Worm (Caenorhabditis elegans): ENCODE results near the gene psmd-9.

The psmd-9 gene

ce11 chrII:6872493-6872892, 29.4 kb upstream of the psmd-9 start, which contains the start of gene C44B7.5:
C44B7.5 (minus strand) TSS chrII:6872593.
- TF ChIP-seq elt-1 (tag; optimal IDR thresholded peaks at IDR 0.05) = no peak
- no peak for TF ChIP-seq lsy-2 (tag; optimal IDR thresholded peaks at IDR 0.05)
- TF ChIP-seq egl-27 (tag; optimal IDR thresholded peaks at IDR 0.05) = no peak
- TF ChIP-seq nhr-25 (tag; optimal IDR thresholded peaks at IDR 0.05) = no peak
- TF ChIP-seq mab-5 (tag; optimal IDR thresholded peaks at IDR 0.05) = no peak
- TF ChIP-seq ztf-11 (tag; optimal IDR thresholded peaks at IDR 0.05) = no peak
- no peak for TF ChIP-seq Y55F3AM.14 (GFP tag; optimal IDR thresholded peaks at IDR 0.05)
- TF ChIP-seq ceh-16 (tag; optimal IDR thresholded peaks at IDR 0.05) = no peak
- TF ChIP-seq nhr-77 (tag; optimal IDR thresholded peaks at IDR 0.05) = no peak
- no peak for TF ChIP-seq F13H6.1 (tag; optimal IDR thresholded peaks at IDR 0.05)
- no peak for TF ChIP-seq unc-62 (GFP tag; optimal IDR thresholded peaks at IDR 0.05)
- no peak for TF ChIP-seq mbf-1 (tag; optimal IDR thresholded peaks at IDR 0.05)
- no peak for TF ChIP-seq alr-1 (tag; optimal IDR thresholded peaks at IDR 0.05)
- TF ChIP-seq skn-1 (tag; optimal IDR thresholded peaks at IDR 0.05) = no peak

- TF ChIP-seq nhr-23 (tag; optimal IDR thresholded peaks at IDR 0.05) (no peak), mdl-1 (tag; optimal IDR thresholded peaks at IDR 0.05) (no peak)
These were observed 24.9 kb upstream of the psmd-9 start, which contains the start of gene slc-36.5 for ce11 chrII:6876957-6877356. slc-36.5 (minus strand) TSS chrII:6877057.

ce11 chrII:6877881-6878280, 24.0 kb upstream of the psmd-9 start:
- TF ChIP-seq C34F6.9 (tag; optimal IDR thresholded peaks at IDR 0.05) (no peak), nhr-25 (tag; optimal IDR thresholded peaks at IDR 0.05) (peak; percentile 71), nhr-10 (tag; optimal IDR thresholded peaks at IDR 0.05) (no peak), sma-9 (GFP tag; optimal IDR thresholded peaks at IDR 0.05) (no peak), sma-9 (tag; optimal IDR thresholded peaks at IDR 0.05) (no peak), ZK546.5 (tag; optimal IDR thresholded peaks at IDR 0.05) (no peak), ama-1 (optimal IDR thresholded peaks at IDR 0.05) (no peak), nhr-11 (tag; optimal IDR thresholded peaks at IDR 0.05) (no peak), sem-4 (tag; optimal IDR thresholded peaks at IDR 0.05) (no peak), blmp-1 (tag; optimal IDR thresholded peaks at IDR 0.05; ENCODE audit: insufficient read depth) (peak; percentile 58), nhr-6 (tag; optimal IDR thresholded peaks at IDR 0.05) (no peak), skn-1 (tag; optimal IDR thresholded peaks at IDR 0.05) (no peak), F13H6.1 (tag; optimal IDR thresholded peaks at IDR 0.05) (no peak), fos-1 (tag; optimal IDR thresholded peaks at IDR 0.05) (no peak), aly-2 (tag; optimal IDR thresholded peaks at IDR 0.05) (no peak), peb-1 (tag; optimal IDR thresholded peaks at IDR 0.05) (no peak), sma-3 (GFP tag; optimal IDR thresholded peaks at IDR 0.05) (peak; percentile 62), crh-2 (tag; optimal IDR thresholded peaks at IDR 0.05) (peak; percentile 71), Y55F3AM.14 (GFP tag; optimal IDR thresholded peaks at IDR 0.05) (no peak)

ce11 chrII:6880067-6880466, 21.8 kb upstream of the psmd-9 start, which contains the start of gene C44B7.7:
C44B7.7 (minus strand) TSS chrII:6880167.
- TF ChIP-seq ceh-82 (tag; optimal IDR thresholded peaks at IDR 0.05) (no peak), mab-5 (tag; optimal IDR thresholded peaks at IDR 0.05) (no peak), lin-11 (tag; optimal IDR thresholded peaks at IDR 0.05) (no peak), ZK546.5 (tag; optimal IDR thresholded peaks at IDR 0.05) (no peak), elt-1 (tag; optimal IDR thresholded peaks at IDR 0.05) (no peak), nhr-237 (tag; optimal IDR thresholded peaks at IDR 0.05) (no peak), mdl-1 (tag; optimal IDR thresholded peaks at IDR 0.05) (no peak), unc-62 (GFP tag; optimal IDR thresholded peaks at IDR 0.05) (no peak), egl-27 (tag; optimal IDR thresholded peaks at IDR 0.05) (no peak), lsy-2 (tag; optimal IDR thresholded peaks at IDR 0.05) (no peak), nhr-23 (tag; optimal IDR thresholded peaks at IDR 0.05) (no peak), unc-55 (GFP tag; optimal IDR thresholded peaks at IDR 0.05) (no peak), ztf-1 (GFP tag; conservative IDR thresholded peaks at IDR 0.05) (no peak), nhr-11 (tag; optimal IDR thresholded peaks at IDR 0.05) (no peak), sem-4 (tag; optimal IDR thresholded peaks at IDR 0.05) (no peak)

- TF ChIP-seq ztf-1 (GFP tag; conservative IDR thresholded peaks at IDR 0.05) (no peak), aly-2 (tag; optimal IDR thresholded peaks at IDR 0.05) (no peak), snpc-4 (tag; optimal IDR thresholded peaks at IDR 0.05) (no peak), lin-11 (tag; optimal IDR thresholded peaks at IDR 0.05) (no peak), nhr-10 (tag; optimal IDR thresholded peaks at IDR 0.05) (no peak), nhr-12 (tag; optimal IDR thresholded peaks at IDR 0.05) (no peak), ceh-16 (tag; optimal IDR thresholded peaks at IDR 0.05) (no peak), ZK546.5 (tag; optimal IDR thresholded peaks at IDR 0.05) (no peak), ztf-11 (tag; optimal IDR thresholded peaks at IDR 0.05) (no peak), nhr-237 (tag; optimal IDR thresholded peaks at IDR 0.05) (no peak), sem-4 (tag; optimal IDR thresholded peaks at IDR 0.05) (no peak), ztf-4 (tag; optimal IDR thresholded peaks at IDR 0.05) (no peak), egl-27 (tag; optimal IDR thresholded peaks at IDR 0.05) (no peak), ceh-82 (tag; optimal IDR thresholded peaks at IDR 0.05) (no peak), mdl-1 (tag; optimal IDR thresholded peaks at IDR 0.05) (no peak), F13H6.1 (tag; optimal IDR thresholded peaks at IDR 0.05) (no peak), gmeb-1 (tag; optimal IDR thresholded peaks at IDR 0.05) (no peak), elt-1 (tag; optimal IDR thresholded peaks at IDR 0.05) (no peak)
These were observed 19.6 kb upstream of the psmd-9 start for ce11 chrII:6882335-6882734.

All from whole organism, L2 larva.